Worm (Caenorhabditis elegans) whole organism, mixed stage, embryonic: Measurements from ENCODE around the gene arid-1.

ENCODE experiments used
- bed-3 ChIP-seq: fragments of 200-800 bp; sonication (Bioruptor generic); optimal IDR thresholded peaks from 3 replicates; lab custom pipeline; 2018; ENCODE audit warnings: mild to moderate bottlenecking, missing genetic modification characterization, moderate library complexity, missing compliant biosample characterization
- blmp-1 ChIP-seq: fragments of 150-350 bp; optimal IDR thresholded peaks from 2 replicates; lab custom pipeline; 2014; ENCODE audit warnings: missing biosample characterization, missing genetic modification characterization
- ceh-39 ChIP-seq: fragments of 150-350 bp; optimal IDR thresholded peaks from 2 replicates; lab custom pipeline; 2014; ENCODE audit warnings: missing biosample characterization, missing genetic modification characterization
- ceh-83 ChIP-seq: fragments of 200-800 bp; sonication (Bioruptor generic); optimal IDR thresholded peaks from 2 replicates; lab custom pipeline; 2018; ENCODE audit warnings: mild to moderate bottlenecking, missing genetic modification characterization, missing compliant biosample characterization
- ces-1 ChIP-seq: fragments of 150-350 bp; optimal IDR thresholded peaks from 2 replicates; lab custom pipeline; 2014; ENCODE audit warnings: missing biosample characterization, missing genetic modification reagents, missing genetic modification characterization
- drap-1 ChIP-seq: fragments of 200-800 bp; sonication (Bioruptor generic); optimal IDR thresholded peaks from 3 replicates; lab custom pipeline; 2018; ENCODE audit warnings: mild to moderate bottlenecking, missing genetic modification characterization, missing compliant biosample characterization
- elt-1 ChIP-seq: sonication (generic microtip); optimal IDR thresholded peaks from 2 replicates; lab custom pipeline; 2017; ENCODE audit warnings: missing genetic modification characterization, mild to moderate bottlenecking, missing compliant biosample characterization, antibody characterized with exemption, moderate library complexity, borderline replicate concordance; ENCODE audit not compliant: insufficient read depth
- elt-3 ChIP-seq: fragments of 150-350 bp; optimal IDR thresholded peaks from 2 replicates; lab custom pipeline; 2014; ENCODE audit warnings: missing biosample characterization, missing genetic modification characterization
- ham-2 ChIP-seq: fragments of 200-800 bp; sonication (Bioruptor generic); optimal IDR thresholded peaks from 2 replicates; lab custom pipeline; 2018; ENCODE audit warnings: mild to moderate bottlenecking, missing genetic modification characterization, missing compliant biosample characterization
- lin-13 ChIP-seq: fragments of 150-350 bp; optimal IDR thresholded peaks from 2 replicates; lab custom pipeline; 2014; ENCODE audit warnings: missing biosample characterization, missing genetic modification characterization
- lin-32 ChIP-seq: fragments of 200-800 bp; sonication (Bioruptor generic); optimal IDR thresholded peaks from 2 replicates; lab custom pipeline; 2018; ENCODE audit warnings: mild to moderate bottlenecking, missing genetic modification characterization, missing compliant biosample characterization
- lsy-2 ChIP-seq: fragments of 150-350 bp; optimal IDR thresholded peaks from 2 replicates; lab custom pipeline; 2014; ENCODE audit warnings: missing biosample characterization, missing genetic modification characterization
- mab-5 ChIP-seq: fragments of 150-350 bp; optimal IDR thresholded peaks from 2 replicates; lab custom pipeline; 2014; ENCODE audit warnings: missing biosample characterization, missing genetic modification characterization
- mep-1 ChIP-seq: fragments of 150-350 bp; optimal IDR thresholded peaks from 2 replicates; lab custom pipeline; 2017; ENCODE audit warnings: missing biosample characterization, missing genetic modification reagents, missing genetic modification characterization, inconsistent platforms
- mls-2 ChIP-seq: sonication (generic microtip); optimal IDR thresholded peaks from 2 replicates; lab custom pipeline; 2016; ENCODE audit warnings: mild to moderate bottlenecking, missing genetic modification characterization, moderate library complexity, missing compliant biosample characterization
- nhr-12 ChIP-seq: fragments of 150-350 bp; optimal IDR thresholded peaks from 2 replicates; lab custom pipeline; 2014; ENCODE audit warnings: missing biosample characterization, missing genetic modification characterization
- nhr-237 ChIP-seq: fragments of 150-350 bp; optimal IDR thresholded peaks from 2 replicates; lab custom pipeline; 2014; ENCODE audit warnings: missing biosample characterization, missing genetic modification characterization
- nhr-28 ChIP-seq: fragments of 150-350 bp; optimal IDR thresholded peaks from 2 replicates; lab custom pipeline; 2014; ENCODE audit warnings: missing biosample characterization, missing genetic modification characterization
- nhr-76 ChIP-seq: sonication (generic microtip); optimal IDR thresholded peaks from 2 replicates; lab custom pipeline; 2017; ENCODE audit warnings: missing biosample characterization, missing genetic modification characterization
- sem-2 ChIP-seq: fragments of 200-800 bp; sonication (Bioruptor generic); optimal IDR thresholded peaks from 2 replicates; lab custom pipeline; 2018; ENCODE audit warnings: mild to moderate bottlenecking, missing genetic modification characterization, missing compliant biosample characterization
- snpc-4 ChIP-seq: fragments of 150-350 bp; optimal IDR thresholded peaks from 2 replicates; lab custom pipeline; 2014; ENCODE audit warnings: missing biosample characterization, missing genetic modification characterization
- sptf-1 ChIP-seq: sonication (generic microtip); optimal IDR thresholded peaks from 2 replicates; lab custom pipeline; 2017; ENCODE audit warnings: mild to moderate bottlenecking, missing genetic modification characterization, moderate library complexity, missing compliant biosample characterization
- tbx-8 ChIP-seq: fragments of 200-800 bp; sonication (Bioruptor generic); optimal IDR thresholded peaks from 2 replicates; lab custom pipeline; 2018; ENCODE audit warnings: mild to moderate bottlenecking, missing genetic modification characterization, moderate library complexity, missing compliant biosample characterization
- unc-120 ChIP-seq: sonication (generic microtip); optimal IDR thresholded peaks from 2 replicates; lab custom pipeline; 2017; ENCODE audit warnings: missing genetic modification characterization, missing compliant biosample characterization; ENCODE audit not compliant: poor library complexity, severe bottlenecking
- unc-62 ChIP-seq: fragments of 150-350 bp; optimal IDR thresholded peaks from 2 replicates; lab custom pipeline; 2014; ENCODE audit warnings: missing biosample characterization, missing genetic modification reagents, missing genetic modification characterization
- zip-8 ChIP-seq: fragments of 150-350 bp; optimal IDR thresholded peaks from 2 replicates; lab custom pipeline; 2014; ENCODE audit warnings: missing biosample characterization, missing genetic modification characterization

arid-1 gene

DNA sequence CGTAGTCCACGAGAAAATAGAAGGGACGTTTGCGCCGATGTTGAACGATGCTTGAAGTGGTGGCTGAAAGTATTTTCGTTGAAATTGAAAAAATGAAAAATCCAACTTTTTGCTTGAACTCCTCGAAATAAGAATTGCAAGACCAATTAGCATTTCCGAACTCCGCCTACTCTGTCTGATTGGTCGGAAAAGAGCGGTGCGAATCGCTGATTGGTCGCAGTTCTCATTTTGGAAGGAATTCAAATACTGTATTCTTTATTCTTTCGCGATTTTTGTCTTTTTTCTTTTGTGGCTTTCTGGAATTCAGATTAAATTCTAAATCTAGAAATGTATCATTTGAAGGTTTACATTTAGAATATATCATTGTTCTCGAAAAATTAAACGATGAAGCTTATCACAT, 11.4 kb upstream of the arid-1 start:
- TF ChIP-seq unc-120 (tag; lab: Kevin White, UChicago) (no peak), bed-3 (GFP tag; lab: Kevin White, UChicago) (no peak), sem-2 (GFP tag; lab: Kevin White, UChicago) (no peak), snpc-4 (no peak), elt-3 (tag; lab: Kevin White, UChicago) (no peak), drap-1 (GFP tag; lab: Kevin White, UChicago) (no peak), mls-2 (no peak), lin-32 (GFP tag; lab: Kevin White, UChicago) (no peak), nhr-237 (tag; lab: Kevin White, UChicago) (no peak), tbx-8 (GFP tag; lab: Kevin White, UChicago) (no peak), ceh-39 (tag; lab: Kevin White, UChicago) (no peak), mab-5 (tag; lab: Kevin White, UChicago) (no peak)
- TF ChIP-seq, all 35 proteins: peak for 0

ce11 chrV:176870-177467, 9.0 kb upstream of the arid-1 start, which contains the start of gene cul-3:
Gene cul-3 (plus strand): TSS chrV:177417.
- TF ChIP-seq nhr-12 (tag; lab: Kevin White, UChicago) = no peak
- no peak for TF ChIP-seq unc-62 (GFP tag; lab: Kevin White, UChicago)
- TF ChIP-seq ces-1 (GFP tag; lab: Kevin White, UChicago) = peak; percentile 43
- TF ChIP-seq lin-13 (tag; lab: Kevin White, UChicago) = peak; percentile 78
- no peak for TF ChIP-seq zip-8 (tag; lab: Kevin White, UChicago)
- peak; percentile 14 for TF ChIP-seq lsy-2 (tag; lab: Kevin White, UChicago)
- peak; percentile 22 for TF ChIP-seq sptf-1 (tag; lab: Kevin White, UChicago)
- TF ChIP-seq mep-1 (tag; lab: Kevin White, UChicago) = peak; percentile 32

DNA sequence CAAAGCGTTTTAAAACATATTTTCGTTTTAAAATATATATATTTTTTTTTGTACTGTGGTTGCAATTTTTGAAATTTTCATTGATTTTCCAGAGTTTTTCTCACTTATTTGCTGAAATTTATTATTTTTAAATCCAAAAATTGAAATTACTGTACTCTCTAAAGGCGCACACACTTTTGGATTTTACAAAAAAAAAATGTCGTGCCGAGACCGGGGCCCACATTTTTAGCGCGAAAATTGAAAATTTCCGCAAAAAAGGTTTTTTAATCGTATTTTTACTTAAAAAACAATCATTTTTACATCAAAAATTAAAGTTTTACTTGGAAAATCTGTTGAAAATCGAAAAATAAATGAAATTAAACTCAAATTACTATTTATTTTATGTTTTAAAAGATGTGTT, 843 bp upstream of the arid-1 start:
- TF ChIP-seq sem-2 (GFP tag; lab: Kevin White, UChicago) = no peak
- TF ChIP-seq tbx-8 (GFP tag; lab: Kevin White, UChicago) = no peak
- no peak for TF ChIP-seq mep-1 (tag; lab: Kevin White, UChicago)
- no peak for TF ChIP-seq elt-1
- no peak for TF ChIP-seq nhr-28 (tag; lab: Kevin White, UChicago)
- no peak for TF ChIP-seq sptf-1 (tag; lab: Kevin White, UChicago)
- TF ChIP-seq, all 35 proteins: peak for 0

ce11 chrV:189436-189835, 3.5 kb downstream of the arid-1 start:
- TF ChIP-seq ceh-83 (GFP tag; lab: Kevin White, UChicago) (peak; percentile 38), nhr-12 (tag; lab: Kevin White, UChicago) (no peak), unc-120 (tag; lab: Kevin White, UChicago) (no peak)
- TF ChIP-seq, all 35 proteins: peak for 1

DNA sequence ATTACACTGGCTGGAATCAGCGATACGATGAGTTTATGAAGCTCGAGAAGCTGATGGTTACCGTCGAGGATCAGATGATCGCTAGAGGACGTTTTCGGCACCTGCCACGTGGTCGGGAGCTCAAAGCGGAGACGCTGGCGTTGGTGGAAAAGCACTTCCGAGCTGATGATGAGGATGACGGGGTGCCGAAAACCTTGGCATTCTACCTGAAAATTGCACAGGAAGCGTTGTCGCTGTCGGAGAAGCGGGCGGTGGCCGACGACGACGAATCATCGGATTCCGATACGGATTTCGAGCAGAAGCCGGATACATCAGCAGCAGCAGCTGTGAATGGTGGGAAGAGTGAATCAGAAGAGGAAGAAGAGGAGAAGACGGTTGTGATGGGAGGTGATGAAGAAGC, 8.8 kb downstream of the arid-1 start:
- TF ChIP-seq tbx-8 (GFP tag; lab: Kevin White, UChicago) = no peak
- no peak for TF ChIP-seq nhr-12 (tag; lab: Kevin White, UChicago)
- TF ChIP-seq mep-1 (tag; lab: Kevin White, UChicago) = no peak
- no peak for TF ChIP-seq blmp-1 (tag; lab: Kevin White, UChicago)
- TF ChIP-seq nhr-76 = no peak
- TF ChIP-seq nhr-237 (tag; lab: Kevin White, UChicago) = no peak

- TF ChIP-seq elt-3 (tag; lab: Kevin White, UChicago) = no peak
- TF ChIP-seq unc-62 (GFP tag; lab: Kevin White, UChicago) = no peak
- no peak for TF ChIP-seq nhr-12 (tag; lab: Kevin White, UChicago)
- TF ChIP-seq mep-1 (tag; lab: Kevin White, UChicago) = no peak
- no peak for TF ChIP-seq nhr-76
- no peak for TF ChIP-seq blmp-1 (tag; lab: Kevin White, UChicago)
- no peak for TF ChIP-seq ham-2 (GFP tag; lab: Kevin White, UChicago)
- TF ChIP-seq unc-120 (tag; lab: Kevin White, UChicago) = no peak
- TF ChIP-seq elt-1 = no peak
- TF ChIP-seq mls-2 = no peak
- TF ChIP-seq snpc-4 = no peak
- no peak for TF ChIP-seq lin-32 (GFP tag; lab: Kevin White, UChicago)
- TF ChIP-seq, all 35 proteins: peak for 0
Observed at ce11 chrV:201300-201699, 15.3 kb downstream of the arid-1 start, which contains the start of gene trpp-1. Gene trpp-1 (plus strand): TSS chrV:201600.
